Fruit fly (Drosophila melanogaster): ENCODE data around the gene CG43348.

Gene CG43348

DNA sequence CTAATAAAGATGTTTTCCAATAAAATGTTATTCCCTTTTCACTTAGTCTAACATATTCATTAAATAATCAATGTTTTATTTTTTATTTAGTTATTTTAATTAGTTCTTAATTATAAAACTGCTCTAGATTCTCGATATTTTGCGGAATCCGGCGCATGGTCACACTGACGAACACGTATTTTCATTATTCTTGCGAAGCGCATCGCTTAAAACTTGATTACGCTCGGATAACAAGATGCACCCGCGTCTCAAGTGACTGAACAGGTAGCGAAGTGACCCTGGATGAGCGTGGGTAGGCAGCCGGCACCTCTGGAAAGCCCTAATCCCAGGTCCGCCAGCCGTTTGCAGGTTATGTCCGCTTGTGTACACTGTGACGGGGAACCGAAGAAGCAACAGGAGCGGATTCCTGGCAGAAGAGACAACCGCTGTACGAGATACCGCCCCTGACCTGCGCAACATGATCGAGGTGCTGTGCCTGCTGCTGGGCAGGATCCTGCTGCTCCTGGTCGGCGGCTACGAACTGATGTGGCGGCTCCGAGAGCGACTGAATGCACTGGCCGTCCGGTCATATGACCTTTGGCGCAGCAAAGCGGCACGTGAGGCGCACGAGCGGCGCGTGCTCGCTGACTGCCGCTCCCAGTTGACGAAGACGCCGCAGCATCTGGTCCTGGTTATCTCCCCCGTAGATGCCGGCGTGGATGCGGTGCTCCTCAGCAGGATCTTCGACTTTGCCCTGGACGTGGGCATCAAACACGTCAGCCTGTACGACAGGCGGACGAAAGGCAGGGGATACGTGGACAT, 40.5 kb upstream of the CG43348 start, which contains the start of gene Tango14 (continued):
- TF ChIP-seq CG13894 (tag; optimal IDR thresholded peaks at IDR 0.05) (no peak), CG6272 (GFP tag; IDR thresholded peaks at IDR 0.05) (no peak), lilli (GFP tag; optimal IDR thresholded peaks at IDR 0.05) (no peak), her (GFP tag; optimal IDR thresholded peaks at IDR 0.05) (no peak), Hmx (GFP tag; optimal IDR thresholded peaks at IDR 0.05) (no peak), CG18619 (GFP tag; optimal IDR thresholded peaks at IDR 0.05) (no peak), ftz-f1 (GFP tag; optimal IDR thresholded peaks at IDR 0.05) (no peak), Jarid2 (GFP tag; optimal IDR thresholded peaks at IDR 0.05) (no peak), ash1 (GFP tag; optimal IDR thresholded peaks at IDR 0.05) (no peak), CG33557 (GFP tag; optimal IDR thresholded peaks at IDR 0.05) (no peak), gcm (GFP tag; optimal IDR thresholded peaks at IDR 0.05) (no peak), CG2678 (tag; optimal IDR thresholded peaks at IDR 0.05) (no peak), Xrp1 (GFP tag; IDR thresholded peaks at IDR 0.05) (no peak), CG13775 (GFP tag; optimal IDR thresholded peaks at IDR 0.05) (no peak), YL-1 (GFP tag; optimal IDR thresholded peaks at IDR 0.05) (no peak), zen (tag; optimal IDR thresholded peaks at IDR 0.05) (no peak), stwl (tag; optimal IDR thresholded peaks at IDR 0.05) (no peak), peb (GFP tag; IDR thresholded peaks at IDR 0.05) (no peak), scrt (GFP tag; optimal IDR thresholded peaks at IDR 0.05) (no peak), Dp (GFP tag; optimal IDR thresholded peaks at IDR 0.05) (no peak), pan (optimal IDR thresholded peaks at IDR 0.05) (no peak), pan (GFP tag; optimal IDR thresholded peaks at IDR 0.05 in 1 of 2, IDR thresholded peaks at IDR 0.05 in 1 of 2) (no peak), CG43689 (GFP tag; IDR thresholded peaks at IDR 0.05) (no peak), CG16813 (GFP tag; IDR thresholded peaks at IDR 0.05; ENCODE audit: partially characterized antibody) (no peak), Rfx (GFP tag; IDR thresholded peaks at IDR 0.05) (0 out of 2 replicates have a peak, but pooled peaks have one; percentile 19), Oli (tag; optimal IDR thresholded peaks at IDR 0.05) (no peak), corto (GFP tag; optimal IDR thresholded peaks at IDR 0.05) (no peak), pho (GFP tag; optimal IDR thresholded peaks at IDR 0.05) (no peak), CG11723 (GFP tag; optimal IDR thresholded peaks at IDR 0.05) (no peak), al (GFP tag; IDR thresholded peaks at IDR 0.05) (no peak), TFAM (GFP tag; optimal IDR thresholded peaks at IDR 0.05) (no peak), CG2120 (GFP tag; optimal IDR thresholded peaks at IDR 0.05) (no peak), HLHmδ (GFP tag; optimal IDR thresholded peaks at IDR 0.05) (no peak), wdn (GFP tag; IDR thresholded peaks at IDR 0.05) (no peak), phol (tag; optimal IDR thresholded peaks at IDR 0.05) (no peak), Lpt (GFP tag; optimal IDR thresholded peaks at IDR 0.05) (no peak), hbn (GFP tag; IDR thresholded peaks at IDR 0.05; ENCODE audit: partially characterized antibody) (no peak), Lhr (GFP tag; optimal IDR thresholded peaks at IDR 0.05) (no peak), CG10267 (tag; optimal IDR thresholded peaks at IDR 0.05) (no peak), Adf1 (GFP tag; IDR thresholded peaks at IDR 0.05) (no peak), sens (GFP tag) (peak; percentile 59), CG17612 (GFP tag; IDR thresholded peaks at IDR 0.05) (no peak), gce (GFP tag; IDR thresholded peaks at IDR 0.05) (no peak)

Data from whole organism, embryonic.